Fruit fly (Drosophila melanogaster): ENCODE data around the gene CG32591.

The CG32591 gene

DNA sequence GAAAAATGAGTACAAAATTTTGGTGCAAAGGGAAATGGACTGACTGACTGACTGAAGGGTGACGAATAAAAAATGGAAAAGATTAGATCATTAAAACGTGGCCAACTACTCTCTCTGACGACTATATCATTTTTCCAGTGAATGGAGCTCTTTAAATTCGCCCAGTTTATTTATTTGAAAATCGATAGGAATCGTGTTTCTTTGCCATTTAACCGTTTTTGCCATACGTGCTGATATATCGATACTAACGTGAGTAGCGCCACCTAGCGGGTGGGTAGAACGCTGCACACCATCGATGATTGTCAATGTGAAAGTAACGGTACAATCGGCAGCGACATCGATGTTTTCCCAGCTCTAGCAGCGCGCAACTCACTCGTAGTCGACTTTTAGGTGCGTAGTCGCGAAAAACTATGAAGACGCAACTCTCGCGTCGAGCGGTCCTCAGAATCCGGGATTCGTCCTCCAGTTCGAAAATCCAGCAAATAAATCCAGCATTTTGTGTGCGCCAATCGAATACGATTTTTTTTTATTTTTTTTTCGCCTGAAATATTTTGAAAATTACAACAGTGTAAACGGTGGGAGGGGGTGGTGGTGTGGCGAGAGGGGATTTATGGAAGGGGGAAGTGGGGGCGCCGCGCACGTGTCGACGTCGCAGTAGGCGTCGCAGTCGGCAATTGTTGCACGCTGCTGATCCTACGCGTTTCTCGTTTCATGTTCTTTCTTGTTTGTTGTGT, 26.5 kb upstream of the CG32591 start, which contains the start of the genes CG9030 and eag (continued):
- TF ChIP-seq toy (GFP tag; IDR thresholded peaks at IDR 0.05), result no peak
- TF ChIP-seq CG2202 (tag; optimal IDR thresholded peaks at IDR 0.05), result no peak
- TF ChIP-seq dimm (GFP tag; IDR thresholded peaks at IDR 0.05), result no peak
- no peak for TF ChIP-seq CG2678 (tag; optimal IDR thresholded peaks at IDR 0.05)
- no peak for TF ChIP-seq CG13123 (GFP tag; optimal IDR thresholded peaks at IDR 0.05)
- no peak for TF ChIP-seq grn (GFP tag; optimal IDR thresholded peaks at IDR 0.05)
- TF ChIP-seq Blimp-1 (GFP tag; optimal IDR thresholded peaks at IDR 0.05), result no peak
- no peak for TF ChIP-seq CG18011 (GFP tag; optimal IDR thresholded peaks at IDR 0.05)
- peak; percentile 85 for TF ChIP-seq E2f2 (GFP tag; IDR thresholded peaks at IDR 0.05)
- TF ChIP-seq sens-2 (GFP tag; IDR thresholded peaks at IDR 0.05), result no peak
- no peak for TF ChIP-seq ssp (GFP tag; IDR thresholded peaks at IDR 0.05)
- TF ChIP-seq grau (tag; optimal IDR thresholded peaks at IDR 0.05), result peak; percentile 2
- no peak for TF ChIP-seq cg (GFP tag; optimal IDR thresholded peaks at IDR 0.05)
- TF ChIP-seq CG5953 (GFP tag; IDR thresholded peaks at IDR 0.05), result no peak
- TF ChIP-seq NC2β (GFP tag; optimal IDR thresholded peaks at IDR 0.05), result no peak
- no peak for TF ChIP-seq ase (GFP tag; IDR thresholded peaks at IDR 0.05)
- TF ChIP-seq HLH4C (GFP tag; IDR thresholded peaks at IDR 0.05; ENCODE audit: partially characterized antibody), result peak; percentile 88
- no peak for TF ChIP-seq CG12155 (GFP tag; optimal IDR thresholded peaks at IDR 0.05)
- no peak for TF ChIP-seq CG6689 (GFP tag; IDR thresholded peaks at IDR 0.05)
- TF ChIP-seq bcd (GFP tag; optimal IDR thresholded peaks at IDR 0.05), result peak; percentile 17
- TF ChIP-seq al (GFP tag; IDR thresholded peaks at IDR 0.05), result 0 out of 2 replicates have a peak, but pooled peaks have one; percentile 6
- TF ChIP-seq CG6175 (GFP tag; IDR thresholded peaks at IDR 0.05), result no peak
- peak; percentile 49; the same call in 1 of the 2 replicates for TF ChIP-seq CG9932 (GFP tag; IDR thresholded peaks at IDR 0.05)
- TF ChIP-seq Poxn (GFP tag; IDR thresholded peaks at IDR 0.05), result no peak
- peak; percentile 94 for TF ChIP-seq Sry-δ (GFP tag; optimal IDR thresholded peaks at IDR 0.05)
- peak; percentile 19 for TF ChIP-seq ERR (GFP tag; optimal IDR thresholded peaks at IDR 0.05)
- no peak for TF ChIP-seq CG6654 (GFP tag; optimal IDR thresholded peaks at IDR 0.05)
- TF ChIP-seq NFAT (GFP tag; IDR thresholded peaks at IDR 0.05), result no peak
- TF ChIP-seq Hr51 (GFP tag; optimal IDR thresholded peaks at IDR 0.05), result no peak
- TF ChIP-seq nerfin-2 (GFP tag; IDR thresholded peaks at IDR 0.05; ENCODE audit: partially characterized antibody), result peak; percentile 78
- no peak for TF ChIP-seq Stat92E (GFP tag; optimal IDR thresholded peaks at IDR 0.05)
- TF ChIP-seq ftz-f1 (GFP tag; optimal IDR thresholded peaks at IDR 0.05), result no peak
- TF ChIP-seq CG7745 (tag; optimal IDR thresholded peaks at IDR 0.05), result no peak
- TF ChIP-seq Lim3 (GFP tag; IDR thresholded peaks at IDR 0.05), result no peak
- no peak for TF ChIP-seq CG8944 (GFP tag; optimal IDR thresholded peaks at IDR 0.05)
- no peak for TF ChIP-seq CG7271 (tag; optimal IDR thresholded peaks at IDR 0.05)
- no peak for TF ChIP-seq CG15269 (tag; optimal IDR thresholded peaks at IDR 0.05)
- no peak for TF ChIP-seq esg (GFP tag; conservative IDR thresholded peaks at IDR 0.05)
- peak; percentile 45; the same call in 1 of the 2 replicates for TF ChIP-seq Dip2 (GFP tag; IDR thresholded peaks at IDR 0.05)
- TF ChIP-seq caup (GFP tag; optimal IDR thresholded peaks at IDR 0.05; ENCODE audit: severe bottlenecking), result peak; percentile 2
- TF ChIP-seq CkIIα-i1 (GFP tag; IDR thresholded peaks at IDR 0.05), result no peak
- TF ChIP-seq HLHmδ (GFP tag; optimal IDR thresholded peaks at IDR 0.05), result no peak
- no peak for TF ChIP-seq lov (optimal IDR thresholded peaks at IDR 0.05)
- TF ChIP-seq lov (GFP tag; IDR thresholded peaks at IDR 0.05), result no peak
- no peak for TF ChIP-seq CG12219 (GFP tag; optimal IDR thresholded peaks at IDR 0.05)
- TF ChIP-seq unpg (GFP tag; optimal IDR thresholded peaks at IDR 0.05), result no peak
- no peak for TF ChIP-seq CG4820 (GFP tag; optimal IDR thresholded peaks at IDR 0.05)
- TF ChIP-seq Dbx (GFP tag; IDR thresholded peaks at IDR 0.05), result 0 out of 3 replicates have a peak, but pooled peaks have one; percentile 16
- TF ChIP-seq CG12299 (tag; optimal IDR thresholded peaks at IDR 0.05), result no peak
- TF ChIP-seq gt (GFP tag; IDR thresholded peaks at IDR 0.05), result no peak
